Worm (Caenorhabditis elegans) whole organism, L3 larva: ENCODE results near the gene bir-1.

ENCODE experiments used
- aly-2 ChIP-seq: fragments of 150-350 bp; optimal IDR thresholded peaks from 2 replicates; lab custom pipeline; 2014; ENCODE audit warnings: missing biosample characterization, missing genetic modification characterization
- ceh-16 ChIP-seq: sonication (generic microtip); optimal IDR thresholded peaks from 2 replicates; lab custom pipeline; 2017; ENCODE audit warnings: missing biosample characterization, missing genetic modification characterization
- ceh-28 ChIP-seq: fragments of 150-350 bp; optimal IDR thresholded peaks from 2 replicates; lab custom pipeline; 2014; ENCODE audit warnings: missing biosample characterization, missing genetic modification reagents, missing genetic modification characterization
- ceh-82 ChIP-seq: fragments of 150-350 bp; optimal IDR thresholded peaks from 2 replicates; lab custom pipeline; 2014; ENCODE audit warnings: missing biosample characterization, missing genetic modification characterization
- ceh-9 ChIP-seq: sonication (generic microtip); optimal IDR thresholded peaks from 2 replicates; lab custom pipeline; 2018; ENCODE audit warnings: missing biosample characterization, missing genetic modification characterization
- daf-12 ChIP-seq: fragments of 150-350 bp; optimal IDR thresholded peaks from 2 replicates; lab custom pipeline; 2014; ENCODE audit warnings: missing biosample characterization, missing genetic modification reagents, missing genetic modification characterization
- egl-27 ChIP-seq: sonication (generic microtip); optimal IDR thresholded peaks from 4 replicates; lab custom pipeline; 2017; ENCODE audit warnings: missing biosample characterization, missing genetic modification reagents, missing genetic modification characterization
- egl-5 ChIP-seq: fragments of 150-350 bp; optimal IDR thresholded peaks from 2 replicates; lab custom pipeline; 2017; ENCODE audit warnings: missing biosample characterization, missing genetic modification reagents, missing genetic modification characterization, inconsistent platforms
- elt-1 ChIP-seq: fragments of 150-350 bp; optimal IDR thresholded peaks from 2 replicates; lab custom pipeline; 2014; ENCODE audit warnings: missing biosample characterization, missing genetic modification characterization
- elt-2 ChIP-seq: sonication (generic microtip); optimal IDR thresholded peaks from 2 replicates; lab custom pipeline; 2016; ENCODE audit warnings: missing genetic modification reagents, mild to moderate bottlenecking, missing genetic modification characterization, missing compliant biosample characterization
- elt-3 ChIP-seq, 3 experiments: fragments of 150-350 bp in 1 of 3; sonication (generic microtip) in 2 of 3; optimal IDR thresholded peaks; 2 replicates in 2 of 3; 4 replicates in 1 of 3; lab custom pipeline; 2014 to 2017; ENCODE audit warnings: missing biosample characterization in 3 of 3, missing genetic modification characterization in 3 of 3
- fkh-10 ChIP-seq: sonication (generic microtip); optimal IDR thresholded peaks from 2 replicates; lab custom pipeline; 2017; ENCODE audit warnings: missing biosample characterization, missing genetic modification reagents, missing genetic modification characterization
- fkh-2 ChIP-seq: fragments of 150-350 bp; optimal IDR thresholded peaks from 2 replicates; lab custom pipeline; 2014; ENCODE audit warnings: missing biosample characterization, missing genetic modification reagents, missing genetic modification characterization
- fos-1 ChIP-seq: fragments of 150-350 bp; optimal IDR thresholded peaks from 2 replicates; lab custom pipeline; 2014; ENCODE audit warnings: missing biosample characterization, missing genetic modification characterization
- hmg-11 ChIP-seq: sonication (generic microtip); optimal IDR thresholded peaks from 2 replicates; lab custom pipeline; 2016; ENCODE audit warnings: missing genetic modification characterization, missing compliant biosample characterization
- lin-39 ChIP-seq: fragments of 150-350 bp; optimal IDR thresholded peaks from 2 replicates; lab custom pipeline; 2018; ENCODE audit warnings: missing biosample characterization, missing genetic modification reagents, missing genetic modification characterization
- mdl-1 ChIP-seq: fragments of 150-350 bp; optimal IDR thresholded peaks from 2 replicates; lab custom pipeline; 2014; ENCODE audit warnings: missing biosample characterization, missing genetic modification characterization
- mml-1 ChIP-seq: fragments of 150-350 bp; sonication (generic microtip); optimal IDR thresholded peaks from 3 replicates; lab custom pipeline; 2014; ENCODE audit warnings: missing biosample characterization, missing genetic modification characterization
- nfya-1 ChIP-seq: sonication (generic microtip); optimal IDR thresholded peaks from 2 replicates; lab custom pipeline; 2017; ENCODE audit warnings: missing genetic modification characterization, mild to moderate bottlenecking, missing compliant biosample characterization, antibody characterized with exemption, moderate library complexity; ENCODE audit not compliant: insufficient read depth
- nhr-11 ChIP-seq: fragments of 150-350 bp; optimal IDR thresholded peaks from 2 replicates; lab custom pipeline; 2014; ENCODE audit warnings: missing biosample characterization, missing genetic modification characterization
- nhr-12 ChIP-seq: fragments of 150-350 bp; optimal IDR thresholded peaks from 2 replicates; lab custom pipeline; 2014; ENCODE audit warnings: missing biosample characterization, missing genetic modification characterization
- nhr-23 ChIP-seq: fragments of 150-350 bp; optimal IDR thresholded peaks from 2 replicates; lab custom pipeline; 2014; ENCODE audit warnings: missing biosample characterization, missing genetic modification reagents, missing genetic modification characterization
- nhr-25 ChIP-seq: sonication (generic microtip); optimal IDR thresholded peaks from 2 replicates; lab custom pipeline; 2017; ENCODE audit warnings: missing biosample characterization, missing genetic modification characterization
- nhr-28 ChIP-seq: fragments of 150-350 bp; optimal IDR thresholded peaks from 2 replicates; lab custom pipeline; 2014; ENCODE audit warnings: missing biosample characterization, missing genetic modification characterization
- nhr-43 ChIP-seq: sonication (generic microtip); optimal IDR thresholded peaks from 2 replicates; lab custom pipeline; 2016; ENCODE audit warnings: mild to moderate bottlenecking, missing genetic modification characterization, missing compliant biosample characterization; ENCODE audit not compliant: poor library complexity, severe bottlenecking
- nhr-67 ChIP-seq: fragments of 150-350 bp; optimal IDR thresholded peaks from 2 replicates; lab custom pipeline; 2014; ENCODE audit warnings: missing biosample characterization, missing genetic modification characterization
- nhr-76 ChIP-seq: fragments of 150-350 bp; sonication (generic microtip); optimal IDR thresholded peaks from 5 replicates; lab custom pipeline; 2014; ENCODE audit warnings: missing biosample characterization, missing genetic modification characterization
- nhr-77 ChIP-seq: fragments of 150-350 bp; optimal IDR thresholded peaks from 2 replicates; lab custom pipeline; 2014; ENCODE audit warnings: missing biosample characterization, missing genetic modification characterization
- pha-4 ChIP-seq: fragments of 150-350 bp; optimal IDR thresholded peaks from 2 replicates; lab custom pipeline; 2014; ENCODE audit warnings: missing biosample characterization, missing genetic modification reagents, missing genetic modification characterization
- pqm-1 ChIP-seq: fragments of 150-350 bp; optimal IDR thresholded peaks from 2 replicates; lab custom pipeline; 2017; ENCODE audit warnings: missing biosample characterization, missing genetic modification characterization, inconsistent platforms
- sea-2 ChIP-seq: fragments of 150-350 bp; sonication (generic microtip); optimal IDR thresholded peaks from 4 replicates; lab custom pipeline; 2014; ENCODE audit warnings: missing biosample characterization, missing genetic modification reagents, missing genetic modification characterization
- skn-1 ChIP-seq: fragments of 150-350 bp; optimal IDR thresholded peaks from 2 replicates; lab custom pipeline; 2014; ENCODE audit warnings: missing biosample characterization, missing genetic modification characterization
- snpc-4 ChIP-seq: fragments of 150-350 bp; optimal IDR thresholded peaks from 2 replicates; lab custom pipeline; 2014; ENCODE audit warnings: missing biosample characterization, missing genetic modification characterization
- tbx-2 ChIP-seq: sonication (generic microtip); optimal IDR thresholded peaks from 2 replicates; lab custom pipeline; 2016; ENCODE audit warnings: mild to moderate bottlenecking, missing genetic modification characterization, missing compliant biosample characterization
- unc-39 ChIP-seq: sonication (generic microtip); optimal IDR thresholded peaks from 4 replicates; lab custom pipeline; 2017; ENCODE audit warnings: missing biosample characterization, missing genetic modification characterization
- zag-1 ChIP-seq: fragments of 150-350 bp; optimal IDR thresholded peaks from 2 replicates; lab custom pipeline; 2014; ENCODE audit warnings: missing biosample characterization, missing genetic modification characterization
- ztf-4 ChIP-seq: fragments of 150-350 bp; optimal IDR thresholded peaks from 2 replicates; lab custom pipeline; 2014; ENCODE audit warnings: missing biosample characterization, missing genetic modification characterization

The bir-1 gene

DNA sequence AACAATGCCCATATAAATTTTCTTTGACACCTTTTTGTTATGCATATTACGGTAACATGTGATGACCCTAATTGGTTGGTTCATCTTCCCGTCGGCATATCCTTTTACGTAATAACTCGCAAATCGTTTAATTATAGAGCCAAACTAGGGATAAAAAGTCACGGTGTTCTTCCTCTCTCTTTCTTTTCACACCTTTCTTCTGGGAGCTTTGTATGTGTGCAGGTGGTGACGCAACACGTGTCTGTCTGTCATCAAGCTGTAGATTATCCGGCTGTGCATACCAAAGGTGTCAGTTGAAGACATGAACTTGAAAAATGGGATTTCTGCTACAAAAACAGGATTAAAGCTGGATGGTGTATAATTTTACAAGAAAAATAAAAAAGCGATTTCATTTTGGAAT lies 16.3 kb downstream of the bir-1 start:
- no peak for TF ChIP-seq nhr-11 (tag; lab: Kevin White, UChicago)
- TF ChIP-seq fos-1 (tag; lab: Kevin White, UChicago), result no peak
- TF ChIP-seq ceh-28, result no peak
- TF ChIP-seq skn-1, result no peak
- no peak for TF ChIP-seq fkh-2 (tag; lab: Kevin White, UChicago)
- TF ChIP-seq mml-1 (tag; lab: Kevin White, UChicago), result no peak
- TF ChIP-seq ztf-4 (tag; lab: Kevin White, UChicago), result no peak
- TF ChIP-seq aly-2 (tag; lab: Kevin White, UChicago), result no peak
- no peak for TF ChIP-seq nhr-23 (tag; lab: Kevin White, UChicago)
- no peak for TF ChIP-seq lin-39 (tag; lab: Kevin White, UChicago)
- no peak for TF ChIP-seq egl-5 (tag; lab: Kevin White, UChicago)
- TF ChIP-seq nhr-76 (tag; lab: Kevin White, UChicago), result no peak
- no peak for TF ChIP-seq zag-1 (tag; lab: Kevin White, UChicago)
- TF ChIP-seq elt-1 (tag; lab: Kevin White, UChicago), result no peak
- TF ChIP-seq ceh-16, result no peak
- no peak for TF ChIP-seq ceh-82 (tag; lab: Kevin White, UChicago)

DNA sequence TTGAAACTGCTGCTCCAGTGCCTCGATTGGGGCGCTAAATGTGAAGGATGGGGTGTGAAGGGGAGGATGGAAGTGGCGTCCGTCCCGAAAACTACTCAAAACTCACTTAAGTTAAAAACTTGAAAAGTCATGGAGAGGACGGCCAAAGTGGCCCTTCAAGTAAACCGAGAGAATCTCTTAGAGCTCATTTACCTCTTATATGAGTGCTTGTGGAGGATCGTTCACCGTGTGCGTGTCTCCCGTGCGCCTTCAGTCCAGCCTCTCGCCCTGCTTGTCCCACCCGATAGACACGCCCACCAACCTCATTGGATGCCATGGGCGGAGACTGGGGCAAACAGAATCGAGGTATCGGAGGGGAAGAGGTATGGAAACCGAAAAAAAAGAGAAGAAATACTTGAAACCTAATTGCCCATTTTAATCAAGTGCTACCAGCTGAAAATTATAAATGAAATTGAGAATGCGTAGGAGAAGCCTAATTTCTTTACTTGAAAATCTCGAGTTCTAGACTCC lies 20.7 kb downstream of the bir-1 start, which contains the start of gene ceh-27:
ceh-27 (minus strand) TSS at position 228 of the 510 bp plus-strand sequence.
- no peak for TF ChIP-seq nhr-43 (tag; lab: Kevin White, UChicago)
- TF ChIP-seq fkh-10 (GFP tag; lab: Kevin White, UChicago), result peak; percentile 19
- TF ChIP-seq nfya-1, result peak; percentile 76

DNA sequence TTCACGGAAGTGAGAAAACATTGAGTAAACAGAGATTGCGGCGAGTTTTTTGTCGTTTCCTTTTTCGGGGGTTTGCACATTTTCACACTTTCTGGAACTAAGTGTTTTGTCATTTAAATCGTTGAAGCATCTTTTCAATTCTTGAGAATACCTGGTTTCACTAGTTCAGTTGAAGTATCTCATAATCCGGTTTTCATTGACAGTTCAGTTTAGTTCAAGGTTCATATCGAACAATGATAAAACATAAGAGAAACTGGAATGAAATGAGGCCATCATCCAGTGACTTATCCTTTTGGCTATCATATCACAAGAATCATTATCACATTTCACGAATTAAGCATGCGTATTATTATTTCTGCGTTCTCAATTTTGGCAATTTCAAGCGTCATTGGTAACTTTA lies 22.9 kb downstream of the bir-1 start, which contains the start of gene F46F3.3:
F46F3.3 (plus strand) TSS at position 301 of the 400 bp plus-strand sequence.
- no peak for TF ChIP-seq nhr-23 (tag; lab: Kevin White, UChicago)
- TF ChIP-seq nhr-77, result no peak
- TF ChIP-seq fkh-10 (GFP tag; lab: Kevin White, UChicago), result no peak
- no peak for TF ChIP-seq pqm-1
- no peak for TF ChIP-seq nhr-28 (tag; lab: Kevin White, UChicago)
- no peak for TF ChIP-seq tbx-2
- no peak for TF ChIP-seq ceh-28
- no peak for TF ChIP-seq elt-3 (tag; optimal IDR thresholded peaks at IDR 0.05; lab: Kevin White, UChicago)
- TF ChIP-seq hmg-11 (tag; lab: Kevin White, UChicago), result no peak
- TF ChIP-seq mdl-1 (tag; lab: Kevin White, UChicago), result no peak
- TF ChIP-seq ceh-82 (tag; lab: Kevin White, UChicago), result no peak
- no peak for TF ChIP-seq nfya-1
- no peak for TF ChIP-seq ceh-9 (tag; lab: Kevin White, UChicago)
- no peak for TF ChIP-seq egl-27
- no peak for TF ChIP-seq nhr-43 (tag; lab: Kevin White, UChicago)
- TF ChIP-seq elt-2, result no peak
- no peak for TF ChIP-seq nhr-11 (tag; lab: Kevin White, UChicago)
- no peak for TF ChIP-seq daf-12 (tag; lab: Kevin White, UChicago)
- TF ChIP-seq nhr-12 (tag; lab: Kevin White, UChicago), result no peak
- no peak for TF ChIP-seq nhr-67 (tag; lab: Kevin White, UChicago)
- TF ChIP-seq, all 47 proteins: peak for 0

DNA sequence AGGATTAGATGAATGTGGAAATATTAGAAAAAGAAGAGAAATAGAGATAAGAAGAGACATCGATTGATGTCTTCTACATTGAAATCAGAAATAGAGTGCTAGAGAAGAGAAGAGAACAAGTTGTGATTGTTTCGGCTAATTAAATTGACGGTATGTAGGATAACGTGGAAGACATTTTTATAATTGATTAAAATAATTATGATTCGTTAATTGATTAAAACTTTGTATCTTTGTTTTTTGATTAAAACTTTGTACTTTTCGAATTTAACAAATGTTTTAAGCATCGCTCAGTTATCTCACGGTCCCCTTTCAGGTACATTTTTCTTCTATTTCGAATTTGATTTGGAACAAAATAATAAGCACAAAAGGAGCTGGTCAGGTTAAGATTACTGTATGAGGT lies 28.2 kb downstream of the bir-1 start, which contains the start of gene lgc-44:
lgc-44 (minus strand) TSS at position 101 of the 400 bp plus-strand sequence.
- no peak for TF ChIP-seq nhr-11 (tag; lab: Kevin White, UChicago)
- TF ChIP-seq hmg-11 (tag; lab: Kevin White, UChicago), result no peak
- TF ChIP-seq ceh-28, result peak; percentile 14

DNA sequence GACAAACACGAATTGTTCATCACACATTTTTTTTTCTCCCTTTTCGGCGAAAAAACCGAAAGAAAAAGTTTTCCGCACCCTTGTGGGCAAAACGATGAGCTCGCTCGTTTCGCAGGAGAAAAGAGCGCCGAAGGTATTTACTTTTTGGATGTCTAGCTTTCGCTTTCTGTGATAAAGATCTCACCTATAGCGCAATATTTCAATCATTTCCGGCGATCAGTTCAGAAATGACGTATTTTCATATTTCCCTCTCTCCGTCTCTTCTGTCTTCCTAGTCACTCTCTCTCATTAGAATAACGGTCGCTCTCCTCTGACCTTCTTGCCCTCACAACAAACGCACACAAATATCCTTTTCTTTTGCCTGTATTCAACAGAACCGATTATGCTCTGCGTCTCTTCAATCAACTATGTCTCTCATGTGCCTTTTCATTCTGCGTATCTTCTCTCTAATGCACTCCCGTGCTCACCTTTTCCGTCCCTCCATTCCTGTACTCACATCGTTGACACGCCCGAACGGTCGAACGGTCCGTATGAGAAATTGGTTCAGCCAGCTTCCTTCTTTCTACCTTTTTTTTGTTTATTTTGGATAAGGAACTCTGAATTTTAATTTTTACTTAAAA lies 29.6 kb downstream of the bir-1 start:
- TF ChIP-seq nhr-28 (tag; lab: Kevin White, UChicago) (no peak), nhr-25 (tag; lab: Kevin White, UChicago) (peak; percentile 36), ceh-9 (tag; lab: Kevin White, UChicago) (no peak), mml-1 (tag; lab: Kevin White, UChicago) (no peak), snpc-4 (tag; lab: Kevin White, UChicago) (no peak), nhr-11 (tag; lab: Kevin White, UChicago) (no peak), nhr-23 (tag; lab: Kevin White, UChicago) (peak; percentile 23), unc-39 (tag; lab: Kevin White, UChicago) (no peak), pqm-1 (peak; percentile 1), pha-4 (tag; lab: Kevin White, UChicago) (no peak), sea-2 (no peak)
